Fruit fly (Drosophila melanogaster) whole organism, prepupa: ENCODE data around the gene CG1774.

ENCODE experiments used
- Blimp-1 ChIP-seq: fragments of 200-800 bp; sonication (Bioruptor generic); optimal IDR thresholded peaks from 3 replicates; lab custom pipeline; 2017; ENCODE audit warnings: missing biosample characterization, missing genetic modification characterization, mild to moderate bottlenecking, moderate library complexity, missing genetic modification reagents
- CG10669 ChIP-seq: fragments of 200-800 bp; sonication (Bioruptor generic); optimal IDR thresholded peaks from 3 replicates; lab custom pipeline; 2018; ENCODE audit warnings: missing biosample characterization, mild to moderate bottlenecking, missing genetic modification characterization, moderate library complexity
- CG11762 ChIP-seq: fragments of 200-800 bp; sonication (Bioruptor generic); optimal IDR thresholded peaks from 3 replicates; lab custom pipeline; 2016; ENCODE audit warnings: missing biosample characterization, missing genetic modification characterization; ENCODE audit not compliant: insufficient read depth
- CG11902 ChIP-seq: fragments of 200-800 bp; sonication (Bioruptor generic); optimal IDR thresholded peaks from 3 replicates; lab custom pipeline; 2016; ENCODE audit warnings: missing biosample characterization, missing genetic modification characterization
- CG15336 ChIP-seq: fragments of 200-800 bp; sonication (Bioruptor generic); IDR thresholded peaks from 2 replicates; pipeline ENCODE4 v1.3.6; 2022; ENCODE audit warnings: missing biosample characterization, missing genetic modification characterization
- CG1621 ChIP-seq: fragments of 200-800 bp; sonication (Bioruptor generic); optimal IDR thresholded peaks from 3 replicates; lab custom pipeline; 2018; ENCODE audit warnings: missing biosample characterization, mild to moderate bottlenecking, missing genetic modification characterization
- CG16779 ChIP-seq: fragments of 200-800 bp; sonication (Bioruptor generic); optimal IDR thresholded peaks from 3 replicates; lab custom pipeline; 2017; ENCODE audit warnings: missing biosample characterization, mild to moderate bottlenecking, missing genetic modification characterization
- CG31627 ChIP-seq: fragments of 200-800 bp; sonication (Bioruptor generic); optimal IDR thresholded peaks from 3 replicates; lab custom pipeline; 2016; ENCODE audit warnings: missing biosample characterization, missing genetic modification characterization
- CG32006 ChIP-seq: fragments of 200-800 bp; sonication (Bioruptor generic); optimal IDR thresholded peaks from 3 replicates; lab custom pipeline; 2017; ENCODE audit warnings: missing biosample characterization, mild to moderate bottlenecking, missing genetic modification characterization
- CG34406 ChIP-seq: fragments of 200-800 bp; sonication (Bioruptor generic); optimal IDR thresholded peaks from 3 replicates; lab custom pipeline; 2016; ENCODE audit warnings: missing biosample characterization, missing genetic modification characterization
- CG3919 ChIP-seq: fragments of 200-800 bp; sonication (Bioruptor generic); optimal IDR thresholded peaks from 3 replicates; lab custom pipeline; 2016; ENCODE audit warnings: missing biosample characterization, missing genetic modification characterization
- CG4318 ChIP-seq: fragments of 200-800 bp; sonication (Bioruptor generic); optimal IDR thresholded peaks from 3 replicates; lab custom pipeline; 2017; ENCODE audit warnings: missing biosample characterization, mild to moderate bottlenecking, missing genetic modification characterization
- CG6163 ChIP-seq: fragments of 200-800 bp; sonication (Bioruptor generic); IDR thresholded peaks from 3 replicates; pipeline ENCODE4 v1.3.6; 2022; ENCODE audit warnings: missing biosample characterization, missing genetic modification characterization
- CG6276 ChIP-seq: fragments of 200-800 bp; sonication (Bioruptor generic); optimal IDR thresholded peaks from 2 replicates; lab custom pipeline; 2017; ENCODE audit warnings: missing biosample characterization, mild to moderate bottlenecking, missing genetic modification characterization
- CG6854 ChIP-seq: fragments of 200-800 bp; sonication (Bioruptor generic); optimal IDR thresholded peaks from 2 replicates; lab custom pipeline; 2017; ENCODE audit warnings: missing biosample characterization, mild to moderate bottlenecking, missing genetic modification characterization
- CG7368 ChIP-seq: fragments of 200-800 bp; sonication (Bioruptor generic); optimal IDR thresholded peaks from 3 replicates; lab custom pipeline; 2016; ENCODE audit warnings: missing biosample characterization, missing genetic modification characterization
- CG8319 ChIP-seq: fragments of 200-800 bp; sonication (Bioruptor generic); optimal IDR thresholded peaks from 3 replicates; lab custom pipeline; 2016; ENCODE audit warnings: missing biosample characterization, missing genetic modification characterization
- CG8632 ChIP-seq: fragments of 200-800 bp; sonication (Bioruptor generic); optimal IDR thresholded peaks from 3 replicates; lab custom pipeline; 2016; ENCODE audit warnings: missing biosample characterization, missing genetic modification characterization
- CG9139 ChIP-seq: fragments of 200-800 bp; sonication (Bioruptor generic); optimal IDR thresholded peaks from 3 replicates; lab custom pipeline; 2017; ENCODE audit warnings: missing biosample characterization, mild to moderate bottlenecking, missing genetic modification characterization
- Eip75B ChIP-seq: fragments of 200-800 bp; sonication (Bioruptor generic); optimal IDR thresholded peaks from 3 replicates; lab custom pipeline; 2016; ENCODE audit warnings: missing biosample characterization, missing genetic modification characterization
- Eip78C ChIP-seq: fragments of 200-800 bp; sonication (Bioruptor generic); peaks from one replicate; lab custom pipeline; 2016; ENCODE audit warnings: missing biosample characterization, missing genetic modification characterization
- Eip93F ChIP-seq: fragments of 200-800 bp; sonication (Bioruptor generic); optimal IDR thresholded peaks from 2 replicates; lab custom pipeline; 2016; ENCODE audit warnings: missing biosample characterization, mild to moderate bottlenecking, missing genetic modification characterization
- Ets21C ChIP-seq: fragments of 200-800 bp; sonication (Bioruptor generic); optimal IDR thresholded peaks from 3 replicates; lab custom pipeline; 2016; ENCODE audit warnings: missing biosample characterization, missing genetic modification characterization
- Ets96B ChIP-seq: fragments of 200-800 bp; optimal IDR thresholded peaks from 2 replicates; lab custom pipeline; 2019; ENCODE audit warnings: missing biosample characterization, mild to moderate bottlenecking, missing genetic modification characterization, moderate library complexity
- Hr38 ChIP-seq: sonication (Bioruptor generic); optimal IDR thresholded peaks from 2 replicates; lab custom pipeline; 2016; ENCODE audit warnings: missing biosample characterization, missing genetic modification characterization
- Hr4 ChIP-seq: fragments of 200-800 bp; sonication (Bioruptor generic); optimal IDR thresholded peaks from 3 replicates; lab custom pipeline; 2016; ENCODE audit warnings: missing biosample characterization, missing genetic modification characterization
- Met ChIP-seq: fragments of 200-800 bp; sonication (Bioruptor generic); optimal IDR thresholded peaks from 3 replicates; lab custom pipeline; 2016; ENCODE audit warnings: missing biosample characterization, missing genetic modification characterization
- OdsH ChIP-seq: fragments of 200-800 bp; sonication (Bioruptor generic); optimal IDR thresholded peaks from 3 replicates; lab custom pipeline; 2016; ENCODE audit warnings: missing biosample characterization, missing genetic modification characterization
- Smox ChIP-seq: fragments of 200-800 bp; sonication (Bioruptor generic); optimal IDR thresholded peaks from 3 replicates; lab custom pipeline; 2016; ENCODE audit warnings: missing biosample characterization, missing genetic modification characterization
- Sox102F ChIP-seq: fragments of 200-800 bp; sonication (Bioruptor generic); optimal IDR thresholded peaks from 2 replicates; lab custom pipeline; 2016; ENCODE audit warnings: missing biosample characterization, mild to moderate bottlenecking, missing genetic modification characterization
- acj6 ChIP-seq: fragments of 200-800 bp; sonication (Bioruptor generic); optimal IDR thresholded peaks from 3 replicates; lab custom pipeline; 2016; ENCODE audit warnings: missing biosample characterization, missing genetic modification characterization
- cyc ChIP-seq: fragments of 200-800 bp; sonication (Bioruptor generic); optimal IDR thresholded peaks from 3 replicates; lab custom pipeline; 2016; ENCODE audit warnings: missing biosample characterization, missing genetic modification characterization
- dac ChIP-seq: fragments of 200-800 bp; sonication (Bioruptor generic); optimal IDR thresholded peaks from 2 replicates; lab custom pipeline; 2017; ENCODE audit warnings: missing biosample characterization, mild to moderate bottlenecking, missing genetic modification characterization
- dsx ChIP-seq: fragments of 200-800 bp; optimal IDR thresholded peaks from 3 replicates; lab custom pipeline; 2019; ENCODE audit warnings: missing biosample characterization, mild to moderate bottlenecking, missing genetic modification characterization, moderate library complexity; ENCODE audit not compliant: poor library complexity, severe bottlenecking
- eg ChIP-seq: fragments of 200-800 bp; sonication (Bioruptor generic); IDR thresholded peaks from 3 replicates; pipeline ENCODE4 v1.3.6; 2022; ENCODE audit warnings: missing biosample characterization, missing genetic modification characterization
- esn ChIP-seq: fragments of 200-800 bp; sonication (Bioruptor generic); optimal IDR thresholded peaks from 2 replicates; lab custom pipeline; 2016; ENCODE audit warnings: missing biosample characterization, mild to moderate bottlenecking, missing genetic modification characterization, moderate library complexity
- fd59A ChIP-seq: fragments of 200-800 bp; sonication (Bioruptor generic); optimal IDR thresholded peaks from 2 replicates; lab custom pipeline; 2017; ENCODE audit warnings: missing biosample characterization, mild to moderate bottlenecking, missing genetic modification characterization, missing genetic modification reagents
- fd85E ChIP-seq: fragments of 200-800 bp; sonication (Bioruptor generic); optimal IDR thresholded peaks from 3 replicates; lab custom pipeline; 2016; ENCODE audit warnings: missing biosample characterization, missing genetic modification characterization
- lz ChIP-seq: fragments of 200-800 bp; sonication (Bioruptor generic); optimal IDR thresholded peaks from 3 replicates; lab custom pipeline; 2016; ENCODE audit warnings: missing biosample characterization, missing genetic modification characterization
- net ChIP-seq: fragments of 200-800 bp; sonication (Bioruptor generic); optimal IDR thresholded peaks from 3 replicates; lab custom pipeline; 2016; ENCODE audit warnings: missing biosample characterization, missing genetic modification characterization
- pdm3 ChIP-seq: fragments of 200-800 bp; sonication (Bioruptor generic); optimal IDR thresholded peaks from 3 replicates; lab custom pipeline; 2016; ENCODE audit warnings: missing biosample characterization, missing genetic modification characterization
- salr ChIP-seq, 2 experiments: fragments of 200-800 bp; sonication (Bioruptor generic); optimal IDR thresholded peaks; 3 replicates each; lab custom pipeline; 2016 to 2018; ENCODE audit warnings: missing biosample characterization in 2 of 2, missing genetic modification characterization in 2 of 2, mild to moderate bottlenecking in 1 of 2
- spab ChIP-seq: fragments of 200-800 bp; sonication (Bioruptor generic); optimal IDR thresholded peaks from 2 replicates; lab custom pipeline; 2017; ENCODE audit warnings: missing biosample characterization, mild to moderate bottlenecking, missing genetic modification characterization, missing genetic modification reagents
- ss ChIP-seq, 2 experiments: fragments of 200-800 bp; sonication (Bioruptor generic); optimal IDR thresholded peaks; 2 replicates in 1 of 2; 3 replicates in 1 of 2; lab custom pipeline; 2017 to 2018; ENCODE audit warnings: mild to moderate bottlenecking in 2 of 2, missing biosample characterization in 2 of 2, missing genetic modification characterization in 2 of 2, moderate library complexity in 1 of 2
- svp ChIP-seq: fragments of 200-800 bp; sonication (Bioruptor generic); peaks from one replicate; lab custom pipeline; 2016; ENCODE audit warnings: missing biosample characterization, missing genetic modification characterization

The CG1774 gene

dm6 chr3R:31609413-31610054 lies 16.9 kb downstream of the CG1774 start (continued):
- TF ChIP-seq Met (no peak), Sox102F (GFP tag; lab: Kevin White, UChicago) (peak; percentile 43), CG11762 (GFP tag; lab: Kevin White, UChicago) (no peak), CG32006 (GFP tag; lab: Kevin White, UChicago) (no peak), CG34406 (GFP tag; lab: Kevin White, UChicago) (no peak), svp (GFP tag; lab: Kevin White, UChicago) (no peak), dac (GFP tag; lab: Kevin White, UChicago) (no peak), cyc (GFP tag; lab: Kevin White, UChicago) (no peak), fd85E (GFP tag; lab: Kevin White, UChicago) (no peak), Eip75B (GFP tag; lab: Kevin White, UChicago) (no peak), dsx (GFP tag; lab: Kevin White, UChicago) (peak; percentile 13), CG11902 (GFP tag; lab: Kevin White, UChicago) (no peak), Eip78C (peak; percentile 65), CG1621 (peak; percentile 3), CG4318 (GFP tag; lab: Kevin White, UChicago) (no peak), Hr38 (GFP tag; lab: Kevin White, UChicago) (no peak), CG8319 (GFP tag; lab: Kevin White, UChicago) (no peak), net (peak; percentile 29), CG31627 (GFP tag; lab: Kevin White, UChicago) (no peak), CG3919 (GFP tag; lab: Kevin White, UChicago) (peak; percentile 57)

- TF ChIP-seq salr (GFP tag; optimal IDR thresholded peaks at IDR 0.05; lab: Kevin White, UChicago) = peak in 1 of 2 experiments; percentile 27
- TF ChIP-seq CG31627 (GFP tag; lab: Kevin White, UChicago) = no peak
- peak; percentile 63 for TF ChIP-seq CG1621
- TF ChIP-seq CG7368 (GFP tag; lab: Kevin White, UChicago) = no peak
- TF ChIP-seq Ets21C = no peak
- peak; percentile 74 for TF ChIP-seq Eip78C
- no peak for TF ChIP-seq eg (GFP tag; lab: Robert Waterston, UW)
- TF ChIP-seq Eip93F (GFP tag; lab: Kevin White, UChicago) = no peak
- peak; percentile 8 for TF ChIP-seq CG3919 (GFP tag; lab: Kevin White, UChicago)
- no peak for TF ChIP-seq fd59A (GFP tag; lab: Kevin White, UChicago)
- no peak for TF ChIP-seq Sox102F (GFP tag; lab: Kevin White, UChicago)
- no peak for TF ChIP-seq CG4318 (GFP tag; lab: Kevin White, UChicago)
- no peak for TF ChIP-seq OdsH
- TF ChIP-seq CG11902 (GFP tag; lab: Kevin White, UChicago) = no peak
- TF ChIP-seq CG15336 (GFP tag; lab: Robert Waterston, UW) = no peak
- TF ChIP-seq CG8632 (GFP tag; lab: Kevin White, UChicago) = no peak
- TF ChIP-seq fd85E (GFP tag; lab: Kevin White, UChicago) = no peak
- no peak for TF ChIP-seq CG9139 (GFP tag; lab: Kevin White, UChicago)
- TF ChIP-seq esn (GFP tag; lab: Kevin White, UChicago) = peak; percentile 6
- no peak for TF ChIP-seq Smox
- TF ChIP-seq lz (GFP tag; lab: Kevin White, UChicago) = peak; percentile 13
- TF ChIP-seq dsx (GFP tag; lab: Kevin White, UChicago) = peak; percentile 84
- TF ChIP-seq CG34406 (GFP tag; lab: Kevin White, UChicago) = no peak
- TF ChIP-seq Hr38 (GFP tag; lab: Kevin White, UChicago) = no peak
- peak; percentile 37 to 45 for TF ChIP-seq ss (GFP tag; optimal IDR thresholded peaks at IDR 0.05; lab: Kevin White, UChicago)
- TF ChIP-seq Ets96B (tag; lab: Kevin White, UChicago) = peak; percentile 14
- no peak for TF ChIP-seq CG6163 (GFP tag; lab: Robert Waterston, UW)
- TF ChIP-seq CG16779 (tag; lab: Kevin White, UChicago) = peak; percentile 5
- TF ChIP-seq Met = no peak
- peak; percentile 17 for TF ChIP-seq CG10669 (GFP tag; lab: Kevin White, UChicago)
- no peak for TF ChIP-seq Hr4 (GFP tag; lab: Kevin White, UChicago)
- TF ChIP-seq pdm3 (GFP tag; lab: Kevin White, UChicago) = no peak
- TF ChIP-seq acj6 (GFP tag; lab: Kevin White, UChicago) = no peak
- no peak for TF ChIP-seq Blimp-1
- TF ChIP-seq spab (GFP tag; lab: Kevin White, UChicago) = peak; percentile 9
- peak; percentile 31 for TF ChIP-seq CG6276 (GFP tag; lab: Kevin White, UChicago)
- TF ChIP-seq CG6854 (GFP tag; lab: Kevin White, UChicago) = peak; percentile 19
These were observed 18.3 kb downstream of the CG1774 start, which contains the start of gene Med for dm6 chr3R:31610639-31611594. Med (plus strand) TSS chr3R:31611046.
